Worm (Caenorhabditis elegans) whole organism, late embryonic: ENCODE results near the gene mev-1.

ENCODE experiments used
- ama-1 ChIP-seq: fragments of 150-350 bp; optimal IDR thresholded peaks from 2 replicates; lab custom pipeline; 2014
- lin-11 ChIP-seq: fragments of 200-800 bp; sonication (Bioruptor generic); optimal IDR thresholded peaks from 2 replicates; lab custom pipeline; 2018; ENCODE audit warnings: mild to moderate bottlenecking, missing genetic modification characterization, missing compliant biosample characterization

- TF ChIP-seq lin-11 (tag; lab: Kevin White, UChicago), result no peak
- TF ChIP-seq ama-1 (lab: Kevin White, UChicago), result no peak
Observed at ce11 chrIII:10358751-10359150, 24.7 kb downstream of the mev-1 start.
